Worm (Caenorhabditis elegans) whole organism, L2 larva: ENCODE data around the gene C18H7.11.

Experiments
- F13H6.1 ChIP-seq: sonication (generic microtip); optimal IDR thresholded peaks from 2 replicates; lab custom pipeline; 2016; ENCODE audit warnings: missing genetic modification characterization, missing compliant biosample characterization
- R02D3.7 ChIP-seq: fragments of 150-350 bp; optimal IDR thresholded peaks from 2 replicates; lab custom pipeline; 2014; ENCODE audit warnings: missing biosample characterization, missing genetic modification characterization
- Y55F3AM.14 ChIP-seq: fragments of 200-800 bp; sonication (Bioruptor generic); optimal IDR thresholded peaks from 2 replicates; lab custom pipeline; 2018; ENCODE audit warnings: mild to moderate bottlenecking, missing genetic modification characterization, missing compliant biosample characterization
- ZK546.5 ChIP-seq: sonication (generic microtip); optimal IDR thresholded peaks from 2 replicates; lab custom pipeline; 2017; ENCODE audit warnings: missing biosample characterization, missing genetic modification characterization
- aly-2 ChIP-seq: fragments of 150-350 bp; optimal IDR thresholded peaks from 2 replicates; lab custom pipeline; 2014; ENCODE audit warnings: missing biosample characterization, missing genetic modification characterization
- ama-1 ChIP-seq: fragments of 150-350 bp; optimal IDR thresholded peaks from 2 replicates; lab custom pipeline; 2018; ENCODE audit warnings: inconsistent platforms
- blmp-1 ChIP-seq: sonication (generic microtip); optimal IDR thresholded peaks from 2 replicates; lab custom pipeline; 2017; ENCODE audit warnings: missing genetic modification characterization, mild to moderate bottlenecking, missing compliant biosample characterization, antibody characterized with exemption, moderate library complexity; ENCODE audit not compliant: insufficient read depth
- ceh-16 ChIP-seq: fragments of 150-350 bp; optimal IDR thresholded peaks from 2 replicates; lab custom pipeline; 2014; ENCODE audit warnings: missing biosample characterization, missing genetic modification characterization
- crh-2 ChIP-seq: sonication (generic microtip); optimal IDR thresholded peaks from 2 replicates; lab custom pipeline; 2017; ENCODE audit warnings: missing biosample characterization, missing genetic modification characterization
- dmd-4 ChIP-seq: sonication (generic microtip); optimal IDR thresholded peaks from 2 replicates; lab custom pipeline; 2017; ENCODE audit warnings: missing biosample characterization, missing genetic modification characterization
- egl-27 ChIP-seq: sonication (generic microtip); optimal IDR thresholded peaks from 3 replicates; lab custom pipeline; 2017; ENCODE audit warnings: missing biosample characterization, missing genetic modification reagents, missing genetic modification characterization
- elt-1 ChIP-seq: fragments of 150-350 bp; optimal IDR thresholded peaks from 2 replicates; lab custom pipeline; 2014; ENCODE audit warnings: missing biosample characterization, missing genetic modification characterization
- elt-3 ChIP-seq: sonication (generic microtip); optimal IDR thresholded peaks from 2 replicates; lab custom pipeline; 2017; ENCODE audit warnings: missing biosample characterization, missing genetic modification characterization
- lin-11 ChIP-seq: fragments of 150-350 bp; sonication (generic microtip); optimal IDR thresholded peaks from 2 replicates; lab custom pipeline; 2014; ENCODE audit warnings: missing biosample characterization, missing genetic modification characterization, inconsistent platforms, mixed read lengths
- lin-13 ChIP-seq: fragments of 150-350 bp; optimal IDR thresholded peaks from 2 replicates; lab custom pipeline; 2014; ENCODE audit warnings: missing biosample characterization, missing genetic modification reagents, missing genetic modification characterization
- lin-39 ChIP-seq: fragments of 150-350 bp; optimal IDR thresholded peaks from 2 replicates; lab custom pipeline; 2014; ENCODE audit warnings: missing biosample characterization, missing genetic modification reagents, missing genetic modification characterization
- mab-5 ChIP-seq: fragments of 150-350 bp; optimal IDR thresholded peaks from 2 replicates; lab custom pipeline; 2014; ENCODE audit warnings: missing biosample characterization, missing genetic modification characterization
- nhr-10 ChIP-seq: sonication (generic microtip); optimal IDR thresholded peaks from 2 replicates; lab custom pipeline; 2017; ENCODE audit warnings: missing biosample characterization, missing genetic modification characterization
- nhr-129 ChIP-seq: fragments of 150-350 bp; optimal IDR thresholded peaks from 2 replicates; lab custom pipeline; 2014; ENCODE audit warnings: missing biosample characterization, missing genetic modification characterization
- nhr-21 ChIP-seq: fragments of 150-350 bp; optimal IDR thresholded peaks from 2 replicates; lab custom pipeline; 2014; ENCODE audit warnings: missing biosample characterization, missing genetic modification characterization
- nhr-23 ChIP-seq: fragments of 150-350 bp; optimal IDR thresholded peaks from 2 replicates; lab custom pipeline; 2014; ENCODE audit warnings: missing biosample characterization, missing genetic modification reagents, missing genetic modification characterization
- nhr-237 ChIP-seq: fragments of 150-350 bp; optimal IDR thresholded peaks from 2 replicates; lab custom pipeline; 2014; ENCODE audit warnings: missing biosample characterization, missing genetic modification characterization
- nhr-25 ChIP-seq: fragments of 150-350 bp; sonication (generic microtip); optimal IDR thresholded peaks from 3 replicates; lab custom pipeline; 2014; ENCODE audit warnings: missing biosample characterization, missing genetic modification characterization
- nhr-77 ChIP-seq: fragments of 150-350 bp; optimal IDR thresholded peaks from 2 replicates; lab custom pipeline; 2014; ENCODE audit warnings: missing biosample characterization, missing genetic modification characterization
- peb-1 ChIP-seq: fragments of 150-350 bp; optimal IDR thresholded peaks from 2 replicates; lab custom pipeline; 2014; ENCODE audit warnings: missing biosample characterization, missing genetic modification characterization
- sem-4 ChIP-seq: fragments of 150-350 bp; optimal IDR thresholded peaks from 2 replicates; lab custom pipeline; 2014; ENCODE audit warnings: missing biosample characterization, missing genetic modification reagents, missing genetic modification characterization
- sma-3 ChIP-seq: sonication (generic microtip); optimal IDR thresholded peaks from 2 replicates; lab custom pipeline; 2016; ENCODE audit warnings: missing genetic modification reagents, missing genetic modification characterization, missing compliant biosample characterization
- sma-9 ChIP-seq, 2 experiments: fragments of 150-350 bp in 1 of 2; sonication (generic microtip) in 1 of 2; optimal IDR thresholded peaks; 2 replicates each; lab custom pipeline; 2014 to 2016; ENCODE audit warnings: missing genetic modification characterization in 2 of 2, mild to moderate bottlenecking in 1 of 2, missing biosample characterization in 1 of 2, missing compliant biosample characterization in 1 of 2, missing genetic modification reagents in 1 of 2, moderate library complexity in 1 of 2
- snpc-4 ChIP-seq: fragments of 150-350 bp; optimal IDR thresholded peaks from 2 replicates; lab custom pipeline; 2014; ENCODE audit warnings: missing biosample characterization, missing genetic modification characterization
- unc-39 ChIP-seq: fragments of 150-350 bp; optimal IDR thresholded peaks from 2 replicates; lab custom pipeline; 2014; ENCODE audit warnings: missing biosample characterization, missing genetic modification characterization
- unc-55 ChIP-seq: fragments of 150-350 bp; sonication (generic microtip); optimal IDR thresholded peaks from 3 replicates; lab custom pipeline; 2014; ENCODE audit warnings: missing biosample characterization, missing genetic modification reagents, missing genetic modification characterization
- unc-62 ChIP-seq: fragments of 150-350 bp; optimal IDR thresholded peaks from 2 replicates; lab custom pipeline; 2014; ENCODE audit warnings: missing biosample characterization, missing genetic modification reagents, missing genetic modification characterization
- zag-1 ChIP-seq: fragments of 150-350 bp; optimal IDR thresholded peaks from 2 replicates; lab custom pipeline; 2014; ENCODE audit warnings: missing biosample characterization, missing genetic modification characterization
- ztf-4 ChIP-seq: fragments of 150-350 bp; optimal IDR thresholded peaks from 2 replicates; lab custom pipeline; 2014; ENCODE audit warnings: missing biosample characterization, missing genetic modification characterization

The C18H7.11 gene

ce11 chrIV:631869-632268 is 35.2 kb downstream of the C18H7.11 start:
- no peak for TF ChIP-seq sma-3 (GFP tag; lab: Kevin White, UChicago)
- TF ChIP-seq Y55F3AM.14 (GFP tag; lab: Kevin White, UChicago): no peak
- no peak for TF ChIP-seq zag-1 (tag; lab: Kevin White, UChicago)
- TF ChIP-seq elt-3: no peak
- TF ChIP-seq unc-39 (tag; lab: Kevin White, UChicago): no peak
- no peak for TF ChIP-seq elt-1 (tag; lab: Kevin White, UChicago)
- TF ChIP-seq snpc-4 (tag; lab: Kevin White, UChicago): no peak
- TF ChIP-seq peb-1 (tag; lab: Kevin White, UChicago): no peak
- no peak for TF ChIP-seq R02D3.7 (tag; lab: Kevin White, UChicago)
- TF ChIP-seq nhr-129: no peak
- TF ChIP-seq unc-55 (GFP tag; lab: Kevin White, UChicago): no peak
- TF ChIP-seq nhr-21 (tag; lab: Kevin White, UChicago): no peak
- TF ChIP-seq nhr-23 (tag; lab: Kevin White, UChicago): no peak
- TF ChIP-seq nhr-237 (tag; lab: Kevin White, UChicago): no peak
- TF ChIP-seq lin-39 (tag; lab: Kevin White, UChicago): no peak
- no peak for TF ChIP-seq unc-62 (GFP tag; lab: Kevin White, UChicago)

DNA sequence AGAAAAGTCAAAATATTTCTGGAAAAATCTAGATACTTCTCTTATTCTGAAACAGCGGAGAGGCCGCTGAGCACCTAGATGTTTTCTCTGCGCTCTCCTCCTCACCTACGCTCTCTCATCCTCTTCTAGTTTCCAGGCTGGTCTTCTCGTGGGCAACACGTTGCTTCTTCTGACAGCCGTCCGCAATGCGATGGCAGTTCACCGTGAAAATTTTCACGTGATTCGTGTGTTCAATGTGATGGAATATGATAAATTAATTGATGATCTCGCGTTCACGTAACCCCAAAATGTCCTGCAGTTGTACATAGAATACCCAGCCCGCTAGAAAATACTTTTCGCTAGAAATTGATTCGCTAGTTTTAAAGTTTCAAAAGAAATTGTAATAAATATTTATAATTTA is 36.9 kb downstream of the C18H7.11 start:
- no peak for TF ChIP-seq dmd-4 (tag; lab: Kevin White, UChicago)
- no peak for TF ChIP-seq sem-4 (tag; lab: Kevin White, UChicago)
- TF ChIP-seq nhr-10 (tag; lab: Kevin White, UChicago): no peak
- no peak for TF ChIP-seq elt-3
- TF ChIP-seq nhr-77: no peak
- no peak for TF ChIP-seq lin-13 (GFP tag; lab: Kevin White, UChicago)
- TF ChIP-seq ZK546.5: no peak
- no peak for TF ChIP-seq unc-39 (tag; lab: Kevin White, UChicago)
- TF ChIP-seq ztf-4: no peak

DNA sequence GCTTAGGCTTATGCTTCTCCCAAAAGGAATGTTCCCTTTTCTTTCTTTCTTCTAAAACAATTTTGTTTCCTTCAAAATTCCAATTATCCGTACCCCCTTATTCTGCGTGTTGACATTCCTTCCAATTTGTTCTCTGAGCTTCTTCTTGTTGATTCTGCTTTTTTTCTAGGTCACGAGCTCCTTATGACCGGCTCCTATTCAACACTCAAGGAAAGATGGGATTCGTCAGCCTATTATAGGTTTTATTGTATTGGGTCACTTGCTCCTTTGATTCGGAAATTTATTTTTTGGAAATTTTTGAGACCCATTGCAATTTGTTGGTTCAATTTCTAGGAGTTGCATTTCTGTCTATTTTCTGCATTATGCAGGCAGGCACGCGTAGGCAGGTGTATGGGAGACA is 42.5 kb downstream of the C18H7.11 start:
- TF ChIP-seq lin-13 (GFP tag; lab: Kevin White, UChicago) (no peak), ama-1 (lab: Kevin White, UChicago) (no peak), ZK546.5 (no peak), unc-62 (GFP tag; lab: Kevin White, UChicago) (no peak), snpc-4 (tag; lab: Kevin White, UChicago) (no peak), nhr-237 (tag; lab: Kevin White, UChicago) (no peak), F13H6.1 (tag; lab: Kevin White, UChicago) (no peak), crh-2 (tag; lab: Kevin White, UChicago) (no peak), ceh-16 (no peak), elt-3 (no peak), egl-27 (no peak)
- TF ChIP-seq, all 48 proteins: peak for 0

- no peak for TF ChIP-seq sem-4 (tag; lab: Kevin White, UChicago)
- TF ChIP-seq unc-62 (GFP tag; lab: Kevin White, UChicago): no peak
- no peak for TF ChIP-seq ama-1 (lab: Kevin White, UChicago)
- TF ChIP-seq blmp-1: no peak
- TF ChIP-seq aly-2: no peak
- no peak for TF ChIP-seq snpc-4 (tag; lab: Kevin White, UChicago)
- TF ChIP-seq nhr-23 (tag; lab: Kevin White, UChicago): no peak
- TF ChIP-seq mab-5: no peak
- no peak for TF ChIP-seq lin-11
- TF ChIP-seq nhr-25 (tag; lab: Kevin White, UChicago): no peak
Observed at ce11 chrIV:643481-643880, 46.8 kb downstream of the C18H7.11 start.

DNA sequence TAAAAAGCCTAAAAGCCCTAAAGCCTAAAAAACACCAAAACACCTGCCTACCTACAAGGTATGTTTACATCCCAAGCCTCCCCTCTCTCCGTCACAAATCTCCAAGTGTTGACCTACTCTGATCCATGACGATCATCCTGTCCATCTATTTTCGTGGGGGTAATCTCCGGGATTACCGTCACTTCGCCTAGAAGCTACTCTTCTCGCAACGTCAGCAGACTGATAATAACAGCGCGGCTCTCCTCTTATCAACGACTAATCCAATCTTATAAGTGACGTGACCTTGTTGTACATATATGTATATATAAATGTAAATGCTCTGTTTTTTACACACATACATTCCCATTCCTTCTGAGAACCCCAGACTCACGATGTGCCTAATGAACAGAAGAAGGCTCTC is 51.7 kb downstream of the C18H7.11 start:
- TF ChIP-seq elt-3 (no peak), crh-2 (tag; lab: Kevin White, UChicago) (no peak), sma-9 (GFP tag; optimal IDR thresholded peaks at IDR 0.05; lab: Kevin White, UChicago) (no peak), sma-9 (tag; optimal IDR thresholded peaks at IDR 0.05; lab: Kevin White, UChicago) (no peak)
